Worm (Caenorhabditis elegans): Measurements from ENCODE around the gene Y57G11C.5.

DNA sequence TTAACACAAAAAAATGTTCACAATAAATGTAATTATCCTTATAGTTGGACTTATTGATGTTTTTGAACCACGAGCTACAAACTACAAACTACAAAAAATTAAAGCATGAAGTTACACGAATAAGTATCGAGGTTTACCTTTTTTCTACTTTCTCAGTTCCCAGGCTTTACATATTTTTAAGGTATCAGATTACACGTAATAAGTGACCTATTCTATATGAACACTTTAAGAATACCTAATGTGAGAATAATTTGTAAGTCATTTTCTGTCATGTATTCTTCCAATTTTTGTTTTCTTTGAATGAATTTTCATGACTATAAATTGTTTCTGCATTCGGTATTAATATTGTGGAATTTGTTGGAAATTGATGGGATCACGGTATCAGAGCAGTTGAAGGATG, 49.7 kb downstream of the Y57G11C.5 start, which contains the start of gene lgc-8:
- TF ChIP-seq ama-1 (optimal IDR thresholded peaks at IDR 0.05) (no peak), ceh-13 (GFP tag; optimal IDR thresholded peaks at IDR 0.05) (no peak), tbx-37 (GFP tag; conservative IDR thresholded peaks at IDR 0.05) (no peak), tbx-11 (GFP tag; IDR thresholded peaks at IDR 0.05) (no peak), hmg-4 (GFP tag; optimal IDR thresholded peaks at IDR 0.05) (no peak), tra-4 (tag; optimal IDR thresholded peaks at IDR 0.05) (no peak), hmbx-1 (tag; optimal IDR thresholded peaks at IDR 0.05) (no peak)

Data from whole organism, early embryonic.